Worm (Caenorhabditis elegans) whole organism, mixed stage, embryonic: ENCODE data around the gene Y54G2A.73.
A peak's percentile ranks its signal among the peaks of the same experiment; 100 is the strongest.

ENCODE experiments used
- M03D4.4 ChIP-seq: sonication (generic microtip); optimal IDR thresholded peaks from 2 replicates; lab custom pipeline; 2017; ENCODE audit warnings: mild to moderate bottlenecking, missing genetic modification characterization, missing compliant biosample characterization
- bed-3 ChIP-seq: fragments of 200-800 bp; sonication (Bioruptor generic); optimal IDR thresholded peaks from 3 replicates; lab custom pipeline; 2018; ENCODE audit warnings: mild to moderate bottlenecking, missing genetic modification characterization, moderate library complexity, missing compliant biosample characterization
- blmp-1 ChIP-seq: fragments of 150-350 bp; optimal IDR thresholded peaks from 2 replicates; lab custom pipeline; 2014; ENCODE audit warnings: missing biosample characterization, missing genetic modification characterization
- ceh-39 ChIP-seq: fragments of 150-350 bp; optimal IDR thresholded peaks from 2 replicates; lab custom pipeline; 2014; ENCODE audit warnings: missing biosample characterization, missing genetic modification characterization
- ceh-43 ChIP-seq: fragments of 200-800 bp; sonication (Bioruptor generic); optimal IDR thresholded peaks from 2 replicates; lab custom pipeline; 2018; ENCODE audit warnings: mild to moderate bottlenecking, missing genetic modification characterization, moderate library complexity, missing compliant biosample characterization
- ceh-83 ChIP-seq: fragments of 200-800 bp; sonication (Bioruptor generic); optimal IDR thresholded peaks from 2 replicates; lab custom pipeline; 2018; ENCODE audit warnings: mild to moderate bottlenecking, missing genetic modification characterization, missing compliant biosample characterization
- ces-1 ChIP-seq: fragments of 150-350 bp; optimal IDR thresholded peaks from 2 replicates; lab custom pipeline; 2014; ENCODE audit warnings: missing biosample characterization, missing genetic modification reagents, missing genetic modification characterization
- cnd-1 ChIP-seq: fragments of 200-800 bp; sonication (Bioruptor generic); optimal IDR thresholded peaks from 2 replicates; lab custom pipeline; 2018; ENCODE audit warnings: mild to moderate bottlenecking, missing genetic modification characterization, missing compliant biosample characterization
- drap-1 ChIP-seq: fragments of 200-800 bp; sonication (Bioruptor generic); optimal IDR thresholded peaks from 3 replicates; lab custom pipeline; 2018; ENCODE audit warnings: mild to moderate bottlenecking, missing genetic modification characterization, missing compliant biosample characterization
- elt-1 ChIP-seq: sonication (generic microtip); optimal IDR thresholded peaks from 2 replicates; lab custom pipeline; 2017; ENCODE audit warnings: missing genetic modification characterization, mild to moderate bottlenecking, missing compliant biosample characterization, antibody characterized with exemption, moderate library complexity, borderline replicate concordance; ENCODE audit not compliant: insufficient read depth
- elt-3 ChIP-seq: fragments of 150-350 bp; optimal IDR thresholded peaks from 2 replicates; lab custom pipeline; 2014; ENCODE audit warnings: missing biosample characterization, missing genetic modification characterization
- flh-1 ChIP-seq: fragments of 200-800 bp; sonication (Bioruptor generic); optimal IDR thresholded peaks from 2 replicates; lab custom pipeline; 2018; ENCODE audit warnings: mild to moderate bottlenecking, missing genetic modification characterization, moderate library complexity, missing compliant biosample characterization
- hlh-1 ChIP-seq: fragments of 150-350 bp; optimal IDR thresholded peaks from 2 replicates; lab custom pipeline; 2014; ENCODE audit warnings: missing biosample characterization, missing genetic modification reagents, missing genetic modification characterization
- lin-13 ChIP-seq: fragments of 150-350 bp; optimal IDR thresholded peaks from 2 replicates; lab custom pipeline; 2014; ENCODE audit warnings: missing biosample characterization, missing genetic modification characterization
- lin-32 ChIP-seq: fragments of 200-800 bp; sonication (Bioruptor generic); optimal IDR thresholded peaks from 2 replicates; lab custom pipeline; 2018; ENCODE audit warnings: mild to moderate bottlenecking, missing genetic modification characterization, missing compliant biosample characterization
- lsy-2 ChIP-seq: fragments of 150-350 bp; optimal IDR thresholded peaks from 2 replicates; lab custom pipeline; 2014; ENCODE audit warnings: missing biosample characterization, missing genetic modification characterization
- mab-5 ChIP-seq: fragments of 150-350 bp; optimal IDR thresholded peaks from 2 replicates; lab custom pipeline; 2014; ENCODE audit warnings: missing biosample characterization, missing genetic modification characterization
- nhr-12 ChIP-seq: fragments of 150-350 bp; optimal IDR thresholded peaks from 2 replicates; lab custom pipeline; 2014; ENCODE audit warnings: missing biosample characterization, missing genetic modification characterization
- nhr-2 ChIP-seq: fragments of 150-350 bp; optimal IDR thresholded peaks from 2 replicates; lab custom pipeline; 2014; ENCODE audit warnings: missing biosample characterization, missing genetic modification characterization
- nhr-237 ChIP-seq: fragments of 150-350 bp; optimal IDR thresholded peaks from 2 replicates; lab custom pipeline; 2014; ENCODE audit warnings: missing biosample characterization, missing genetic modification characterization
- nhr-28 ChIP-seq: fragments of 150-350 bp; optimal IDR thresholded peaks from 2 replicates; lab custom pipeline; 2014; ENCODE audit warnings: missing biosample characterization, missing genetic modification characterization
- nhr-76 ChIP-seq: sonication (generic microtip); optimal IDR thresholded peaks from 2 replicates; lab custom pipeline; 2017; ENCODE audit warnings: missing biosample characterization, missing genetic modification characterization
- pha-4 ChIP-seq: fragments of 150-350 bp; optimal IDR thresholded peaks from 2 replicates; lab custom pipeline; 2018; ENCODE audit warnings: missing biosample characterization, missing genetic modification reagents, missing genetic modification characterization
- sem-2 ChIP-seq: fragments of 200-800 bp; sonication (Bioruptor generic); optimal IDR thresholded peaks from 2 replicates; lab custom pipeline; 2018; ENCODE audit warnings: mild to moderate bottlenecking, missing genetic modification characterization, missing compliant biosample characterization
- snpc-4 ChIP-seq: fragments of 150-350 bp; optimal IDR thresholded peaks from 2 replicates; lab custom pipeline; 2014; ENCODE audit warnings: missing biosample characterization, missing genetic modification characterization
- sptf-1 ChIP-seq: sonication (generic microtip); optimal IDR thresholded peaks from 2 replicates; lab custom pipeline; 2017; ENCODE audit warnings: mild to moderate bottlenecking, missing genetic modification characterization, moderate library complexity, missing compliant biosample characterization
- tbx-8 ChIP-seq: fragments of 200-800 bp; sonication (Bioruptor generic); optimal IDR thresholded peaks from 2 replicates; lab custom pipeline; 2018; ENCODE audit warnings: mild to moderate bottlenecking, missing genetic modification characterization, moderate library complexity, missing compliant biosample characterization
- unc-120 ChIP-seq: sonication (generic microtip); optimal IDR thresholded peaks from 2 replicates; lab custom pipeline; 2017; ENCODE audit warnings: missing genetic modification characterization, missing compliant biosample characterization; ENCODE audit not compliant: poor library complexity, severe bottlenecking
- unc-62 ChIP-seq: fragments of 150-350 bp; optimal IDR thresholded peaks from 2 replicates; lab custom pipeline; 2014; ENCODE audit warnings: missing biosample characterization, missing genetic modification reagents, missing genetic modification characterization
- zip-8 ChIP-seq: fragments of 150-350 bp; optimal IDR thresholded peaks from 2 replicates; lab custom pipeline; 2014; ENCODE audit warnings: missing biosample characterization, missing genetic modification characterization
- ztf-11 ChIP-seq: fragments of 150-350 bp; optimal IDR thresholded peaks from 2 replicates; lab custom pipeline; 2014; ENCODE audit warnings: missing biosample characterization, missing genetic modification characterization

Gene Y54G2A.73

ce11 chrIV:3038740-3039139, 30.0 kb upstream of the Y54G2A.73 start:
- no peak for TF ChIP-seq ces-1 (GFP tag; lab: Kevin White, UChicago)
- no peak for TF ChIP-seq nhr-2 (tag; lab: Kevin White, UChicago)
- TF ChIP-seq bed-3 (GFP tag; lab: Kevin White, UChicago) = no peak
- no peak for TF ChIP-seq sem-2
- no peak for TF ChIP-seq nhr-76 (tag; lab: Kevin White, UChicago)
- no peak for TF ChIP-seq cnd-1
- TF ChIP-seq pha-4 = no peak
- TF ChIP-seq drap-1 (GFP tag; lab: Kevin White, UChicago) = no peak
- TF ChIP-seq ceh-83 = no peak
- TF ChIP-seq elt-3 (tag; lab: Kevin White, UChicago) = no peak
- no peak for TF ChIP-seq snpc-4 (tag; lab: Kevin White, UChicago)
- TF ChIP-seq, all 35 proteins: peak for 0

DNA sequence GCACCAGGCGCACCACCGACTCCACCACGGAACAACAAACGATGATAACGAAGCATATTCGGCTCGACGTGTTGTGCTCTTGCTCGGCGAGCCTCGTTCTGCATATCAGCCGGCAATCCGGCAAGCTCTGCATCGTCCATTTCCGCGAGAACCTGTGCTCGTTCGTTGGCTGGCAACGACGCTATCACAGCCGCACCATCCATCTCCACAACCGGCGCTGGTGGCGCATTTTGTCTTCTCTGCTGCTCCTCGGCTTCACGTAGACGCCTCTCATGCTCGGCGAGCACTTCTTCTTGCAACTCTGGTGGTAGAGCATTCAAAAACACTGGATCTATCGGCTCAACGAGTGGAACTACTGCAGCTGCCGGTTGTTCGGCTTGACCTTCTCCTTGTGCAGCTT, 29.2 kb upstream of the Y54G2A.73 start:
- no peak for TF ChIP-seq nhr-76 (tag; lab: Kevin White, UChicago)
- no peak for TF ChIP-seq M03D4.4
- no peak for TF ChIP-seq sem-2
- no peak for TF ChIP-seq sptf-1
- TF ChIP-seq ceh-43 (GFP tag; lab: Kevin White, UChicago) = no peak
- no peak for TF ChIP-seq ztf-11 (tag; lab: Kevin White, UChicago)
- no peak for TF ChIP-seq elt-3 (tag; lab: Kevin White, UChicago)
- TF ChIP-seq ces-1 (GFP tag; lab: Kevin White, UChicago) = no peak
- TF ChIP-seq unc-62 = no peak
- no peak for TF ChIP-seq ceh-39
- TF ChIP-seq flh-1 (GFP tag; lab: Kevin White, UChicago) = no peak
- TF ChIP-seq nhr-28 = no peak
- no peak for TF ChIP-seq mab-5 (tag; lab: Kevin White, UChicago)
- TF ChIP-seq lin-32 (GFP tag; lab: Kevin White, UChicago) = no peak
- no peak for TF ChIP-seq nhr-237 (tag; lab: Kevin White, UChicago)
- TF ChIP-seq drap-1 (GFP tag; lab: Kevin White, UChicago) = no peak

ce11 chrIV:3035375-3035774, 26.7 kb upstream of the Y54G2A.73 start:
- TF ChIP-seq hlh-1 (tag; lab: Kevin White, UChicago) (no peak), elt-1 (tag; lab: Kevin White, UChicago) (no peak), nhr-28 (no peak), pha-4 (no peak), cnd-1 (no peak), ceh-39 (no peak), lin-13 (tag; lab: Kevin White, UChicago) (no peak), tbx-8 (GFP tag; lab: Kevin White, UChicago) (no peak)
- TF ChIP-seq, all 35 proteins: peak for 0

ce11 chrIV:3032020-3032419, 23.3 kb upstream of the Y54G2A.73 start:
- no peak for TF ChIP-seq tbx-8 (GFP tag; lab: Kevin White, UChicago)
- no peak for TF ChIP-seq lsy-2 (tag; lab: Kevin White, UChicago)
- TF ChIP-seq unc-62 = no peak
- TF ChIP-seq hlh-1 (tag; lab: Kevin White, UChicago) = no peak
- no peak for TF ChIP-seq snpc-4 (tag; lab: Kevin White, UChicago)
- TF ChIP-seq elt-3 (tag; lab: Kevin White, UChicago) = no peak
- no peak for TF ChIP-seq nhr-28
- no peak for TF ChIP-seq sptf-1
- TF ChIP-seq pha-4 = no peak
- TF ChIP-seq lin-13 (tag; lab: Kevin White, UChicago) = no peak
- TF ChIP-seq nhr-2 (tag; lab: Kevin White, UChicago) = no peak
- TF ChIP-seq ceh-43 (GFP tag; lab: Kevin White, UChicago) = no peak
- no peak for TF ChIP-seq bed-3 (GFP tag; lab: Kevin White, UChicago)
- TF ChIP-seq nhr-237 (tag; lab: Kevin White, UChicago) = no peak

- no peak for TF ChIP-seq ces-1 (GFP tag; lab: Kevin White, UChicago)
- TF ChIP-seq ceh-43 (GFP tag; lab: Kevin White, UChicago) = no peak
- TF ChIP-seq unc-120 (tag; lab: Kevin White, UChicago) = peak; percentile 68
- peak; percentile 27 for TF ChIP-seq unc-62
- TF ChIP-seq hlh-1 (tag; lab: Kevin White, UChicago) = peak; percentile 76
- TF ChIP-seq, all 35 proteins: peak for 3
Measured at ce11 chrIV:3029882-3030281, 21.2 kb upstream of the Y54G2A.73 start.

DNA sequence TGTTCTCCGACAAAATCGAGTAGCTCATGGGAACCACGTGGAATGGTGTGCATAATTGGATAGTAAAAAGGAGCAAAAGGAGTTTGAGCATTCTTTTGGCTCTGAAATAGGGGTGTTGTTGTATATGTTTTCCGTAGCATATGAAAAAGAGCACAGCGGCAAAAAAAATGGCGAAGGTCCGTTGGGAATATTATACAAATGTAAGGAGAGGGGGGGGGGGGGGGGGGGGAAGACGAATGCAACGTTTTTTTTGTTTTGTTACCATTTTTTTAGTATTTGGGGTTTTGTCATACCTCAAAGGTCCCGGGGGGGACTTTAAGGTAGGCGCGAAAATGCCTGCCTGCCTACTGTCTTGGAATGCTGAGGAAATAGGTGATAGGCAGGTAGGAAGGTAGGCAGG, 20.1 kb upstream of the Y54G2A.73 start, which contains the start of gene ndnf-1:
TSS of gene ndnf-1 (minus strand) at position 101 of the 400 bp plus-strand sequence.
- TF ChIP-seq nhr-12 (tag; lab: Kevin White, UChicago) = no peak
- TF ChIP-seq pha-4 = no peak
- no peak for TF ChIP-seq ceh-83
- TF ChIP-seq zip-8 (tag; lab: Kevin White, UChicago) = no peak
- no peak for TF ChIP-seq ceh-39
- TF ChIP-seq flh-1 (GFP tag; lab: Kevin White, UChicago) = no peak
- no peak for TF ChIP-seq sem-2
- TF ChIP-seq blmp-1 = no peak
- TF ChIP-seq snpc-4 (tag; lab: Kevin White, UChicago) = no peak
- TF ChIP-seq nhr-237 (tag; lab: Kevin White, UChicago) = no peak
- TF ChIP-seq nhr-28 = no peak
- no peak for TF ChIP-seq M03D4.4
- no peak for TF ChIP-seq mab-5 (tag; lab: Kevin White, UChicago)
- TF ChIP-seq lsy-2 (tag; lab: Kevin White, UChicago) = no peak
- TF ChIP-seq lin-13 (tag; lab: Kevin White, UChicago) = no peak
